Worm (Caenorhabditis elegans): ENCODE measurements around the gene T01G1.2.

ce11 chrIV:11344288-11344687, 9.9 kb upstream of the T01G1.2 start:
- TF ChIP-seq daf-16 (GFP tag; optimal IDR thresholded peaks at IDR 0.05) (no peak), daf-16 (tag; optimal IDR thresholded peaks at IDR 0.05) (no peak), skn-1 (tag; optimal IDR thresholded peaks at IDR 0.05) (no peak), egl-27 (tag; optimal IDR thresholded peaks at IDR 0.05) (no peak), ZK546.5 (tag; optimal IDR thresholded peaks at IDR 0.05) (no peak)

Measured in whole organism, L4 larva.